Fruit fly (Drosophila melanogaster) whole organism, embryonic: ENCODE measurements around the gene sob.

Experiments
- Bgb ChIP-seq: fragments of 200-800 bp; sonication (Bioruptor generic); IDR thresholded peaks from 2 replicates; pipeline ENCODE4 v1.3.6; 2022; ENCODE audit warnings: missing biosample characterization, missing genetic modification characterization; ENCODE audit not compliant: partially characterized antibody
- Blimp-1 ChIP-seq: fragments of 200-800 bp; sonication (Bioruptor generic); optimal IDR thresholded peaks from 3 replicates; lab custom pipeline; 2018; ENCODE audit warnings: missing biosample characterization, missing genetic modification characterization, mild to moderate bottlenecking, moderate library complexity, missing genetic modification reagents
- CG10366 ChIP-seq: fragments of 200-800 bp; sonication (Bioruptor generic); IDR thresholded peaks from 2 replicates; pipeline ENCODE4 v1.3.6; 2022; ENCODE audit warnings: missing biosample characterization, missing genetic modification characterization
- CG11504 ChIP-seq: fragments of 200-800 bp; sonication (Bioruptor generic); optimal IDR thresholded peaks from 3 replicates; lab custom pipeline; 2019; ENCODE audit warnings: missing biosample characterization, mild to moderate bottlenecking, missing genetic modification characterization, moderate library complexity
- CG1603 ChIP-seq: fragments of 200-800 bp; sonication (Bioruptor generic); optimal IDR thresholded peaks from 2 replicates; lab custom pipeline; 2019; ENCODE audit warnings: missing biosample characterization, mild to moderate bottlenecking, missing genetic modification characterization, moderate library complexity
- CG16863 ChIP-seq: fragments of 200-800 bp; sonication (Bioruptor generic); optimal IDR thresholded peaks from 3 replicates; lab custom pipeline; 2016; ENCODE audit warnings: missing biosample characterization, missing genetic modification characterization
- CG17359 ChIP-seq: fragments of 200-800 bp; sonication (Bioruptor generic); optimal IDR thresholded peaks from 3 replicates; lab custom pipeline; 2018; ENCODE audit warnings: missing biosample characterization, mild to moderate bottlenecking, missing genetic modification characterization, moderate library complexity
- CG18619 ChIP-seq: fragments of 200-800 bp; sonication (Bioruptor generic); optimal IDR thresholded peaks from 3 replicates; lab custom pipeline; 2017; ENCODE audit warnings: missing biosample characterization, mild to moderate bottlenecking, missing genetic modification characterization
- CG2875 ChIP-seq: fragments of 200-800 bp; sonication (Bioruptor generic); optimal IDR thresholded peaks from 2 replicates; lab custom pipeline; 2017; ENCODE audit warnings: missing biosample characterization, mild to moderate bottlenecking, missing genetic modification characterization, missing genetic modification reagents
- CG30403 ChIP-seq: fragments of 200-800 bp; sonication (Bioruptor generic); optimal IDR thresholded peaks from 3 replicates; lab custom pipeline; 2016; ENCODE audit warnings: missing biosample characterization, missing genetic modification characterization
- CG3163 ChIP-seq: fragments of 200-800 bp; sonication (Bioruptor generic); optimal IDR thresholded peaks from 3 replicates; lab custom pipeline; 2016; ENCODE audit warnings: missing biosample characterization, missing genetic modification characterization
- CG4424 ChIP-seq: fragments of 200-800 bp; sonication (Bioruptor generic); optimal IDR thresholded peaks from 3 replicates; lab custom pipeline; 2016; ENCODE audit warnings: missing biosample characterization, missing genetic modification characterization
- CG6854 ChIP-seq: fragments of 200-800 bp; sonication (Bioruptor generic); optimal IDR thresholded peaks from 3 replicates; lab custom pipeline; 2017; ENCODE audit warnings: missing biosample characterization, mild to moderate bottlenecking, missing genetic modification characterization
- CG8290 ChIP-seq, 3 experiments: fragments of 200-800 bp; sonication (Bioruptor generic); optimal IDR thresholded peaks; 2 replicates each; lab custom pipeline; 2016 to 2019; ENCODE audit warnings: missing biosample characterization in 3 of 3, missing genetic modification characterization in 3 of 3, mild to moderate bottlenecking in 2 of 3, moderate library complexity in 1 of 3
- Dip2 ChIP-seq: fragments of 200-800 bp; sonication (Bioruptor generic); IDR thresholded peaks from 2 replicates; pipeline ENCODE4 v1.3.6; 2022; ENCODE audit warnings: missing biosample characterization, missing genetic modification characterization
- Hr39 ChIP-seq: fragments of >200 bp; optimal IDR thresholded peaks from 2 replicates; lab custom pipeline; 2017
- Med ChIP-seq: fragments of 200-800 bp; sonication (Bioruptor generic); peaks from one replicate; lab custom pipeline; 2016; ENCODE audit warnings: missing biosample characterization, missing genetic modification characterization, mild to moderate bottlenecking, inconsistent platforms, moderate library complexity
- Oli ChIP-seq: fragments of 200-800 bp; sonication (Bioruptor generic); optimal IDR thresholded peaks from 2 replicates; lab custom pipeline; 2018; ENCODE audit warnings: missing biosample characterization, mild to moderate bottlenecking, missing genetic modification characterization, moderate library complexity
- PHDP ChIP-seq: fragments of 200-800 bp; sonication (Bioruptor generic); optimal IDR thresholded peaks from 3 replicates; lab custom pipeline; 2018; ENCODE audit warnings: missing biosample characterization, mild to moderate bottlenecking, missing genetic modification characterization, moderate library complexity
- Taf1 ChIP-seq: fragments of 200-800 bp; sonication (Bioruptor generic); IDR thresholded peaks from 2 replicates; pipeline ENCODE4 v1.3.6; 2022; ENCODE audit warnings: missing biosample characterization, missing genetic modification characterization
- Xbp1 ChIP-seq: fragments of 200-800 bp; sonication (Bioruptor generic); optimal IDR thresholded peaks from 3 replicates; lab custom pipeline; 2016; ENCODE audit warnings: missing biosample characterization, mild to moderate bottlenecking, missing genetic modification characterization
- Xrp1 ChIP-seq: fragments of 200-800 bp; sonication (Bioruptor generic); IDR thresholded peaks from 2 replicates; pipeline ENCODE4 v1.3.6; 2022; ENCODE audit warnings: missing biosample characterization, missing genetic modification characterization
- az2 ChIP-seq: fragments of 200-800 bp; sonication (Bioruptor generic); optimal IDR thresholded peaks from 3 replicates; lab custom pipeline; 2016; ENCODE audit warnings: missing biosample characterization, missing genetic modification characterization
- bsh ChIP-seq, 2 experiments: fragments of 200-800 bp; sonication (Bioruptor generic); optimal IDR thresholded peaks; 2 replicates each; lab custom pipeline; 2017 to 2018; ENCODE audit warnings: mild to moderate bottlenecking in 2 of 2, missing biosample characterization in 2 of 2, missing genetic modification characterization in 2 of 2, moderate library complexity in 1 of 2
- chif ChIP-seq, 2 experiments: fragments of 200-800 bp; sonication (Bioruptor generic); optimal IDR thresholded peaks; 3 replicates each; lab custom pipeline; 2016; ENCODE audit warnings: missing biosample characterization in 2 of 2, missing genetic modification characterization in 2 of 2
- ci ChIP-seq: fragments of 200-800 bp; sonication (Bioruptor generic); IDR thresholded peaks from 3 replicates; pipeline ENCODE4 v1.3.6; 2022; ENCODE audit warnings: missing biosample characterization, missing genetic modification characterization
- crol ChIP-seq: fragments of 200-800 bp; sonication (Bioruptor generic); IDR thresholded peaks from 2 replicates; pipeline ENCODE4 v1.3.6; 2022; ENCODE audit warnings: missing biosample characterization, missing genetic modification characterization
- dmrt11E ChIP-seq: fragments of 200-800 bp; sonication (Bioruptor generic); optimal IDR thresholded peaks from 3 replicates; lab custom pipeline; 2018; ENCODE audit warnings: missing biosample characterization, mild to moderate bottlenecking, missing genetic modification characterization, moderate library complexity
- gem ChIP-seq: fragments of 200-800 bp; sonication (Bioruptor generic); optimal IDR thresholded peaks from 2 replicates; lab custom pipeline; 2019; ENCODE audit warnings: missing biosample characterization, mild to moderate bottlenecking, missing genetic modification characterization, moderate library complexity
- gro ChIP-seq: fragments of 200-800 bp; sonication (Bioruptor generic); optimal IDR thresholded peaks from 2 replicates; lab custom pipeline; 2016; ENCODE audit warnings: missing biosample characterization, missing genetic modification characterization
- lilli ChIP-seq: fragments of 200-800 bp; sonication (Bioruptor generic); optimal IDR thresholded peaks from 3 replicates; lab custom pipeline; 2016; ENCODE audit warnings: missing biosample characterization, missing genetic modification characterization
- mam ChIP-seq: fragments of 200-800 bp; sonication (Bioruptor generic); optimal IDR thresholded peaks from 3 replicates; lab custom pipeline; 2016; ENCODE audit warnings: missing biosample characterization, missing genetic modification characterization
- nmo ChIP-seq: fragments of 200-800 bp; sonication (Bioruptor generic); optimal IDR thresholded peaks from 2 replicates; lab custom pipeline; 2018; ENCODE audit warnings: missing biosample characterization, mild to moderate bottlenecking, missing genetic modification characterization, moderate library complexity
- oc ChIP-seq: fragments of 200-800 bp; sonication (Bioruptor generic); optimal IDR thresholded peaks from 2 replicates; lab custom pipeline; 2018; ENCODE audit warnings: missing biosample characterization, mild to moderate bottlenecking, missing genetic modification characterization, moderate library complexity
- pb ChIP-seq: fragments of 200-800 bp; sonication (Bioruptor generic); optimal IDR thresholded peaks from 3 replicates; lab custom pipeline; 2016; ENCODE audit warnings: missing biosample characterization, missing genetic modification characterization
- prd ChIP-seq, 3 experiments: fragments of >200 bp in 2 of 3; fragments of 200-800 bp in 1 of 3; sonication (Bioruptor generic) in 1 of 3; optimal IDR thresholded peaks in 2 of 3; IDR thresholded peaks in 1 of 3; 2 replicates in 2 of 3; 3 replicates in 1 of 3; pipeline versions ENCODE4 v1.3.6 to Lab custom; 2017 to 2022; ENCODE audit warnings: missing biosample characterization in 1 of 3, missing genetic modification characterization in 1 of 3
- row ChIP-seq: fragments of 200-800 bp; sonication (Bioruptor generic); IDR thresholded peaks from 3 replicates; pipeline ENCODE4 v1.3.6; 2022; ENCODE audit warnings: missing biosample characterization, missing genetic modification characterization
- sens-2 ChIP-seq: fragments of 200-800 bp; sonication (Bioruptor generic); IDR thresholded peaks from 2 replicates; pipeline ENCODE4 v1.3.6; 2022; ENCODE audit warnings: missing biosample characterization, missing genetic modification characterization
- sisA ChIP-seq: fragments of 200-800 bp; sonication (Bioruptor generic); IDR thresholded peaks from 2 replicates; pipeline ENCODE4 v1.3.6; 2022; ENCODE audit warnings: missing biosample characterization, missing genetic modification characterization
- zf30C ChIP-seq: fragments of 200-800 bp; sonication (Bioruptor generic); optimal IDR thresholded peaks from 3 replicates; lab custom pipeline; 2018; ENCODE audit warnings: missing biosample characterization, mild to moderate bottlenecking, missing genetic modification characterization
- zfh1 ChIP-seq: fragments of 200-800 bp; sonication (Bioruptor generic); IDR thresholded peaks from 3 replicates; pipeline ENCODE4 v1.3.6; 2022; ENCODE audit warnings: missing biosample characterization, missing genetic modification characterization

Gene sob

DNA sequence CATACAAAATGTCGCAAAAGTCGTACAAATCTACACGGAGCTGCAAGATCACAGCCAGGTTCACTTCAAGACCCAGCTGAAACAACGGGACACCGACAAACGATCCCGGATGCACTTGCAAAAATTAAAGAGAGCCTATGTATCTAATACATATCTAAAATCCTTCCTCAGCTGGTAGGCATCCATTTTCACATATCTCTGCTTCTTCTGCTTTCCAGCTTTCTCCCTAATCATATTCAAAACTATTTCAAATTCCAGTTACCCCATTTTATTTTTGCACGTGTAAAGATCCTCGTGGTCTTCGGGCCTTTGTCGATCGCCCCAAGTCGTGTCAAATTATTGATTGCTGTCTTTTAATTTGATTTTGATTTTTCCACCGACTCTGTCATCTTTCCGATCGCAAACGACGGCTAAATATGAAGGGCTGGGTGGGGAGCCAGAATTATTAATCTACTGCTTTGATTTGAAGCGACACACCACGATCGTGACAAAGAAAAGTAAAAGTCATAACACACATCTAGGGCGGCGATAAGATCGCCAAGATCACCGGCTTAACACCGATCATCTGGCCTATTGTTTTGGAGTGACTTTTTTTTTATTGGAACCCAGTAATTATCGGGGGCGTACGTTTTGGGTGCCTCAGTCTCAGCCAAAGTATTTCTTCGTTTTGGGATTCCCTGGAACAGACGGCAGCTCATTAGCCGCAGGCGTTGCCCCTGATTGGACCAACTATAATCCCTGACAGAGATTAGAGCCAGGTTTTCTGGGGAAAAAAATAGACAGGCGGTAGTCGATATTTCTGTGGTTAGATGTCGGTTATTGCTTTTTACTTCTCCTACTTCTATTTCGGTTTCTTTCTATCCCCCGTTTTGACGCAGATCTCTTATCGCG lies 3.1 kb upstream of the sob start (continued):
- TF ChIP-seq sens-2 (GFP tag; lab: Robert Waterston, UW) = no peak
- TF ChIP-seq Taf1 (GFP tag; lab: Robert Waterston, UW) = no peak

dm6 chr2L:3582692-3583091 lies 2.1 kb upstream of the sob start:
- TF ChIP-seq Bgb (GFP tag; lab: Robert Waterston, UW) (no peak), bsh (GFP tag; optimal IDR thresholded peaks at IDR 0.05; lab: Kevin White, UChicago) (peak in 1 of 2 experiments; percentile 9)

dm6 chr2L:3576520-3576919 lies 4.0 kb downstream of the sob start:
- TF ChIP-seq PHDP (tag; lab: Kevin White, UChicago) (no peak), dmrt11E (tag; lab: Kevin White, UChicago) (peak; percentile 29), sisA (GFP tag; lab: Robert Waterston, UW) (0 out of 2 replicates have a peak, but pooled peaks have one; percentile 3), CG1603 (tag; lab: Kevin White, UChicago) (peak; percentile 36), chif (GFP tag; optimal IDR thresholded peaks at IDR 0.05; lab: Kevin White, UChicago) (peak in 1 of 2 experiments; percentile 13), az2 (GFP tag; lab: Kevin White, UChicago) (peak; percentile 3), bsh (GFP tag; optimal IDR thresholded peaks at IDR 0.05; lab: Kevin White, UChicago) (peak in 1 of 2 experiments; percentile 21), pb (no peak), zf30C (peak; percentile 0), zfh1 (GFP tag; lab: Robert Waterston, UW) (0 out of 3 replicates have a peak, but pooled peaks have one; percentile 40), CG6854 (GFP tag; lab: Kevin White, UChicago) (no peak), row (GFP tag; lab: Robert Waterston, UW) (0 out of 3 replicates have a peak, but pooled peaks have one; percentile 33), Med (GFP tag; lab: Kevin White, UChicago) (peak; percentile 24), gem (peak; percentile 15), oc (tag; lab: Kevin White, UChicago) (no peak)

dm6 chr2L:3575679-3576442 lies 4.7 kb downstream of the sob start, which contains the start of gene CG43815:
TSS of gene CG43815 (plus strand) at chr2L:3576210.
- peak; percentile 16 for TF ChIP-seq Oli
- peak; percentile 22 for TF ChIP-seq CG30403 (GFP tag; lab: Kevin White, UChicago)
- TF ChIP-seq CG8290 (GFP tag; optimal IDR thresholded peaks at IDR 0.05; lab: Kevin White, UChicago) = no peak
- no peak for TF ChIP-seq CG8290 (tag; optimal IDR thresholded peaks at IDR 0.05; lab: Kevin White, UChicago)
- TF ChIP-seq gro = no peak
- TF ChIP-seq Dip2 = no peak
- TF ChIP-seq Xbp1 = peak; percentile 3
- TF ChIP-seq crol (GFP tag; lab: Robert Waterston, UW) = 0 out of 2 replicates have a peak, but pooled peaks have one; percentile 21
- no peak for TF ChIP-seq prd (optimal IDR thresholded peaks at IDR 0.05; lab: Kevin White, UChicago)
- TF ChIP-seq prd (GFP tag; IDR thresholded peaks at IDR 0.05; lab: Robert Waterston, UW) = peak; percentile 34; the same call in 1 of the 3 replicates
- no peak for TF ChIP-seq CG16863 (GFP tag; lab: Kevin White, UChicago)
- TF ChIP-seq Xrp1 = peak; percentile 33; the same call in 1 of the 2 replicates
- TF ChIP-seq mam = no peak
- no peak for TF ChIP-seq CG17359
- TF ChIP-seq CG10366 (GFP tag; lab: Robert Waterston, UW) = no peak
- no peak for TF ChIP-seq CG18619
- no peak for TF ChIP-seq lilli (GFP tag; lab: Kevin White, UChicago)
- no peak for TF ChIP-seq CG3163 (GFP tag; lab: Kevin White, UChicago)
- peak; percentile 14 for TF ChIP-seq CG4424 (GFP tag; lab: Kevin White, UChicago)
- TF ChIP-seq CG11504 = peak; percentile 67
- TF ChIP-seq Hr39 (lab: Kevin White, UChicago) = no peak
- peak; percentile 33 for TF ChIP-seq CG2875 (GFP tag; lab: Kevin White, UChicago)
- TF ChIP-seq ci (GFP tag; lab: Robert Waterston, UW) = peak; percentile 10; the same call in 1 of the 3 replicates
- peak; percentile 42 for TF ChIP-seq nmo (GFP tag; lab: Kevin White, UChicago)
- TF ChIP-seq Blimp-1 (GFP tag; lab: Kevin White, UChicago) = peak; percentile 9
